Worm (Caenorhabditis elegans): Measurements from ENCODE around the gene srlf-29.

ce11 chrII:1679081-1679480 lies 13.0 kb downstream of the srlf-29 start, which contains the start of gene irld-36:
- TF ChIP-seq dao-5 (tag; optimal IDR thresholded peaks at IDR 0.05) (no peak), W03F9.2 (tag; optimal IDR thresholded peaks at IDR 0.05) (no peak)
